Worm (Caenorhabditis elegans) whole organism, late embryonic: Measurements from ENCODE around the gene cdka-1.

Experiments used
- ahr-1 ChIP-seq: sonication (generic microtip); optimal IDR thresholded peaks from 2 replicates; lab custom pipeline; 2016; ENCODE audit warnings: missing genetic modification characterization, missing compliant biosample characterization
- nfya-1 ChIP-seq: sonication (generic microtip); optimal IDR thresholded peaks from 2 replicates; lab custom pipeline; 2017; ENCODE audit warnings: missing genetic modification characterization, mild to moderate bottlenecking, missing compliant biosample characterization, antibody characterized with exemption, moderate library complexity
- pax-1 ChIP-seq: fragments of 150-350 bp; optimal IDR thresholded peaks from 2 replicates; lab custom pipeline; 2014; ENCODE audit warnings: missing biosample characterization, missing genetic modification characterization
- tbx-2 ChIP-seq: sonication (generic microtip); optimal IDR thresholded peaks from 2 replicates; lab custom pipeline; 2016; ENCODE audit warnings: missing genetic modification characterization, missing compliant biosample characterization
- unc-86 ChIP-seq: sonication (generic microtip); optimal IDR thresholded peaks from 2 replicates; lab custom pipeline; 2016; ENCODE audit warnings: missing genetic modification characterization, missing compliant biosample characterization

ce11 chrIII:4693695-4694094 lies 35.1 kb downstream of the cdka-1 start, which contains the start of gene T04A8.8:
- TF ChIP-seq tbx-2 (tag; lab: Kevin White, UChicago) = no peak
- no peak for TF ChIP-seq unc-86 (tag; lab: Kevin White, UChicago)
- no peak for TF ChIP-seq ahr-1 (tag; lab: Kevin White, UChicago)
- no peak for TF ChIP-seq nfya-1
- TF ChIP-seq pax-1 (tag; lab: Kevin White, UChicago) = no peak
